Fruit fly (Drosophila melanogaster) whole organism: ENCODE measurements around the gene Golgin104.

Experiments used
- CG8478 ChIP-seq: fragments of >200 bp; optimal IDR thresholded peaks from 2 replicates; lab custom pipeline; 2018; ENCODE audit warnings: inconsistent platforms
- Dll ChIP-seq: fragments of >200 bp; optimal IDR thresholded peaks from 2 replicates; lab custom pipeline; 2017
- EcR ChIP-seq, 2 experiments: fragments of >200 bp; optimal IDR thresholded peaks; 2 replicates each; lab custom pipeline; 2017; ENCODE audit warnings: missing biosample characterization in 2 of 2, missing genetic modification characterization in 2 of 2, missing genetic modification reagents in 2 of 2
- pan ChIP-seq: fragments of >200 bp; optimal IDR thresholded peaks from 2 replicates; lab custom pipeline; 2017
- psq ChIP-seq: fragments of >200 bp; optimal IDR thresholded peaks from 2 replicates; lab custom pipeline; 2017
- usp ChIP-seq: fragments of >200 bp; optimal IDR thresholded peaks from 2 replicates; lab custom pipeline; 2017; ENCODE audit warnings: missing biosample characterization, missing genetic modification characterization, mixed read lengths

Gene Golgin104

DNA sequence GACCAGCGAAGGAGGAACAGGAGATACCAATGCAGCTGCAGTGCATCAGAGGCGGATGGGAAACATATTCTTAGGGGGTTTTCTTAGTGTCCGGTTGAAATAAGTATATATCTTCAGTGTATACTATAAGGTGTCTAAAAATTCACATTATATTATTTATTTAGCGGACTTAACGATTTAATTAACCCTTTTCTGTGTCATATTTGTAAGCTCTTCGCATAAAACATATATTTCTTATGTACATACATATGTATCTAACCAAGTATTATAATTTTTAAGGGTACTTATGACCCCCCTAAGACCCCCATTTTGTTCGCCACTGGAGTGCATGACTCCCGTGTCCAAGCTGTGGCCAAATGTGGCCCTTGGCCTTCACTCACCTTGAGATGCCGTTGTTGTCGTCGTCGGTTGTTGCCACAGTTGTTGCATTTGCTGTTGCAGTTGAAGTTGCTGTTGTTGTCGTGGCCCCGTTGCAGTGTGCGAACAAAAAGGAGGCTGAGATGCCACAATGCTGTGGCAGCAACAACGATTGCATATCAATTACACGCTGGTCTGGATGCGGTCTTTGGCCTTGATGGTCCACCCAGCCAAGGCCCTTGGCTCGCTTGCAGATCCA, 9.6 kb upstream of the Golgin104 start:
- TF ChIP-seq pan (lab: Kevin White, UChicago) (no peak), usp (no peak), EcR (GFP tag; optimal IDR thresholded peaks at IDR 0.05; lab: Kevin White, UChicago) (no peak), Dll (no peak), CG8478 (no peak), psq (lab: Kevin White, UChicago) (no peak)

dm6 chr3L:16359795-16360194, 8.0 kb upstream of the Golgin104 start:
- TF ChIP-seq CG8478, result no peak
- TF ChIP-seq psq (lab: Kevin White, UChicago), result no peak
- no peak for TF ChIP-seq usp
- no peak for TF ChIP-seq Dll
- TF ChIP-seq EcR (GFP tag; optimal IDR thresholded peaks at IDR 0.05; lab: Kevin White, UChicago), result no peak
- no peak for TF ChIP-seq pan (lab: Kevin White, UChicago)

DNA sequence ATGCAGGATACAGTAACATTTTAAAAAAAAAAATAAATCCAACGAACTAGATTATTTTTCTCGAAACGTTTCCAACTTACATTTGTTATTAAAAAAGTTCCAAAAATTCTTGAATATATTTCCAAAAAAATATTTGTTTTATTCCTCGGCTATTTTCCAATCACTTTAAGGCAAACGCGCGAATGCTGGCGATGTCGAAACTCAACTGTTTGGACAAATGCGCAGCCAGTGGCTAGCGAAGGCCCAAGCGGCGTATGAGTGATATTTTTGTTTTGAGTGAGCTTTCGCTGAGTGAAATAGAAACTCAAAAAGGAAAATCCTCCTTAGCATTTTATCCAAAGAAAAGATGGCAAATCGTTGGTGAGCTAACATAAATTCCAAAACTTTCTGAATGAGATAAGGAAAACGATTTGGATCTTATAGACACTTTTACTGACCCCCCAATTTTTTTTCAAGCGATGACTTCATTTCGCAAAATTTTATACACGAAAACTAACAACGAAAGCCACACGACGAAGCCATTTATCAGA, 7.5 kb upstream of the Golgin104 start, which contains the start of gene ringer:
Gene ringer (minus strand): TSS at position 210 of the 530 bp plus-strand sequence.
- TF ChIP-seq Dll (no peak), psq (lab: Kevin White, UChicago) (no peak), CG8478 (no peak), pan (lab: Kevin White, UChicago) (no peak), usp (no peak), EcR (GFP tag; optimal IDR thresholded peaks at IDR 0.05; lab: Kevin White, UChicago) (no peak)

DNA sequence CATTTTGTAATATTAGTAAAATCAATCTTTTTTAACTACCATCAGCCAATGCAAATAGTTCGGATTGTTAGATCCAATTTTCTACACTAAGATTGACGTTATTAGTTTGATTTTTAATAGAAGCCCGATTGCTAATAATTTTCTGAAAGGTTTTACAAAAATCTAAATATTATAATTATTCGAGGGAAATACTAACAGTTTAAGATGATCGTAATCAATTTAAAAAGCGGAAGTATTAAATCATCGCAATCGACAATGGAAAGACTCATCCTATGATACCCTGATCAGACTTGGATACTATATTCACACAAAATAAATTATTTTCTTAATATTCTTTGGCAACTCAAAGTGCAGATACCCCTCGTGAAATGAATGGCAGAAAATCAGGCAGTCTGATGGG, 6.1 kb upstream of the Golgin104 start:
- TF ChIP-seq Dll (no peak), pan (lab: Kevin White, UChicago) (no peak), psq (lab: Kevin White, UChicago) (no peak)

- TF ChIP-seq usp (no peak), EcR (GFP tag; optimal IDR thresholded peaks at IDR 0.05; lab: Kevin White, UChicago) (peak in 1 of 2 experiments; percentile 64)
Observed at dm6 chr3L:16357187-16357728, 5.5 kb upstream of the Golgin104 start.

dm6 chr3L:16356171-16356765, 4.5 kb upstream of the Golgin104 start:
- TF ChIP-seq usp (no peak), psq (lab: Kevin White, UChicago) (no peak), EcR (GFP tag; optimal IDR thresholded peaks at IDR 0.05; lab: Kevin White, UChicago) (no peak), Dll (no peak), CG8478 (no peak), pan (lab: Kevin White, UChicago) (no peak)

dm6 chr3L:16354197-16354596, 2.4 kb upstream of the Golgin104 start, which contains the start of gene Pdh:
TSS of gene Pdh (minus strand) at chr3L:16354297.
- TF ChIP-seq CG8478, result no peak
- no peak for TF ChIP-seq psq (lab: Kevin White, UChicago)
- TF ChIP-seq usp, result no peak
- TF ChIP-seq pan (lab: Kevin White, UChicago), result no peak
- no peak for TF ChIP-seq EcR (GFP tag; optimal IDR thresholded peaks at IDR 0.05; lab: Kevin White, UChicago)
- no peak for TF ChIP-seq Dll

DNA sequence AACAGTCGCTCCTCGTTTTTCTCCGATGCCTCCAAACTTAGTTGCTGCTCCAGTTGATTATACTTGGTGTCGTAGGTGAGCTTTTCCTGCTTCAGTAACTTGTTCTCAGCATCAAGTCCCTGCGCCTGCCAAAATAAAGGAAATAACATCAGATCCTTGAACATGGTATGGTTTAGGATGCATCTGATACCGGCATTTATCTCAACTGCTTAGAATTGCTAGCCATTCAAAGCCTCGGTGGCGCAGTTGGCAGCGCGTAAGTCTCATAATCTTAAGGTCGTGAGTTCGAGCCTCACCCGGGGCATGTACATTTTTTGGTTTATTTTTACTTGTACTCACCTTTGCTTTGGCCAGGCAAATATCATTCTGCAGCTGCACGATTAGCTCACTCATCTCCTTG, 2.1 kb downstream of the Golgin104 start:
- TF ChIP-seq pan (lab: Kevin White, UChicago) (no peak), psq (lab: Kevin White, UChicago) (no peak), Dll (no peak), EcR (GFP tag; optimal IDR thresholded peaks at IDR 0.05; lab: Kevin White, UChicago) (no peak), CG8478 (no peak), usp (no peak)

DNA sequence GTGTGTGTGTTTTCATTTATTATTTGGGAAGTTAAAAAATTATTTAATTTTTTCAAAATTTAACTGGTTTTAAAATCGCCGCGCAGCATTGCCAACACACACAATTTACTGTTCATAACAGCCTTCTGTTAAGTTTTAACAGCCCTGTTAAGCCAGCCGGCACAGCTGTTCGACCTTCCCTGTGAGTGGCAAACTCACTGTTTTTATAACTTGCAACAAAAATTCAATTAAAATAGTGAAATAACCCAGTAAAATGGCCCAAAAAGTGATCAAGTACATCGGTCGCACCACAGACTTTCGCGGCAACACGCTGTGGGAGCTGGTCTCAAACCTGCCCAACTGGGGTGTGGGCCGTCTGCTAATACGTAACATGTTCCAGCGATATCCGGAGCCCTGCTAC, 3.8 kb downstream of the Golgin104 start, which contains the start of gene mRpS34:
Gene mRpS34 (plus strand): TSS at position 161 of the 400 bp plus-strand sequence.
- TF ChIP-seq psq (lab: Kevin White, UChicago) (no peak), pan (lab: Kevin White, UChicago) (no peak), usp (no peak), EcR (GFP tag; optimal IDR thresholded peaks at IDR 0.05; lab: Kevin White, UChicago) (no peak), CG8478 (no peak), Dll (no peak)

DNA sequence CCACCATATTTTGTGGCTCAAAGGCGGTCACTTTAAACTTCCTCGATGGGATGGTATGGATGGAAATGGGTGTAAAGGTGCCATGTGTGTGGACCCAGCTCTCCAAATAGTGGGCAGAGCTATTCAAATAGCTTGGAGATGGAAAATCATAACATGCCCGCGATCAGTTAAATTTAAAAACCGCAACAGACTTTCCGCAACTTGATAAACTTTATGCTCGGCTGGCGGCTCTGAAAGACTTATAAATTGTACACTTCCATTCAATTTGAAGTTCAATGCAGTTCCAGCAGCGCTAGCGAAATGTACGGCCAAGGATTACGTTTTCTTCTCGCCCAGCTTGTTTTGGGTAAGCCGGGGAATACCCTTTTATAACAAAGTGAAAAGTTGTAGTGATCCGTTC, 5.7 kb downstream of the Golgin104 start, which contains the start of gene CG33257:
Gene CG33257 (plus strand): TSS at position 301 of the 400 bp plus-strand sequence.
- TF ChIP-seq pan (lab: Kevin White, UChicago), result no peak
- no peak for TF ChIP-seq psq (lab: Kevin White, UChicago)
- TF ChIP-seq CG8478, result no peak
- no peak for TF ChIP-seq Dll
- TF ChIP-seq usp, result no peak
- TF ChIP-seq EcR (GFP tag; optimal IDR thresholded peaks at IDR 0.05; lab: Kevin White, UChicago), result no peak

DNA sequence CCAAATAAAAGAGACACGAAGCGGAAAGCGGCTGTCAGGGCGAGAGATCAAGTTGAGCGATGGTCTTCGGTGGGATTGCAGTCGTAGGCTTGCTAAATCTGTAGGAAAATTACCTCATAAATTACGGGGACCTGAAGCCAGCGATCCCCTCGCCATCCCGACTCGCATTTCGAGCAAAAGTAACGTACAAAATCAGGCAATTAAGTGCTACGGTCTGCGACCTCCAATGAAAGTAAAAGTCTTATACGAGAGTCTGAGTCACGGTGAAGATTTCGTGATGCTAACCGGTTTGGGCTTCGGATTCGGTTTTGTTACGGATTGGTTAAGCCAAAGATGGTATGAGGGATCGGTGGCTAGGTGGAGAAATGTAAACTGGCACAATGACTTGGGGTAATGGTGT, 11.9 kb downstream of the Golgin104 start:
- no peak for TF ChIP-seq EcR (GFP tag; optimal IDR thresholded peaks at IDR 0.05; lab: Kevin White, UChicago)
- no peak for TF ChIP-seq psq (lab: Kevin White, UChicago)
- TF ChIP-seq usp, result no peak

DNA sequence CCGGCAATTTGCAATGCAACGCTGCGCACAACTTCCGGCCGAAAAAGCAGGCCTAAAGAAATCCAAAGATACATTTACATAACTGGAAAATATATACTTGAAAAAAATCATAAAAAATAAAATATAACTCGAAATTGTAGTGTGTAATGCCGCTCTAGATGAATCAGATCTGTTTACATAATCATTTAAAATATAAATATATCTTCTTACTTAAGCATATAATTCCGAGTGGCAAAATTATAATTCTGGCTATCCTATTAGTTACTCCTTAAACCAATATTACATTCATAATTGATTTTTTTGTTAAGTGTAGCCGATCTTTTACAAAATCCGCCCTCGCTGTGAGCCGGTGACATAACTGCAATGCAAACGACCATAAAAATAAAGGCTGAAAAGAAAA, 12.3 kb downstream of the Golgin104 start:
- TF ChIP-seq psq (lab: Kevin White, UChicago) (no peak), Dll (no peak), CG8478 (no peak), pan (lab: Kevin White, UChicago) (no peak), EcR (GFP tag; optimal IDR thresholded peaks at IDR 0.05; lab: Kevin White, UChicago) (no peak), usp (no peak)

- TF ChIP-seq Dll (no peak), CG8478 (no peak), usp (no peak), pan (lab: Kevin White, UChicago) (no peak), EcR (GFP tag; optimal IDR thresholded peaks at IDR 0.05; lab: Kevin White, UChicago) (no peak), psq (lab: Kevin White, UChicago) (no peak)
Observed at dm6 chr3L:16338703-16339102, 13.0 kb downstream of the Golgin104 start, which contains the start of gene CG4998. TSS of gene CG4998 (plus strand) at chr3L:16339003.
